Worm (Caenorhabditis elegans): ENCODE data around the gene pid-1.

The pid-1 gene

DNA sequence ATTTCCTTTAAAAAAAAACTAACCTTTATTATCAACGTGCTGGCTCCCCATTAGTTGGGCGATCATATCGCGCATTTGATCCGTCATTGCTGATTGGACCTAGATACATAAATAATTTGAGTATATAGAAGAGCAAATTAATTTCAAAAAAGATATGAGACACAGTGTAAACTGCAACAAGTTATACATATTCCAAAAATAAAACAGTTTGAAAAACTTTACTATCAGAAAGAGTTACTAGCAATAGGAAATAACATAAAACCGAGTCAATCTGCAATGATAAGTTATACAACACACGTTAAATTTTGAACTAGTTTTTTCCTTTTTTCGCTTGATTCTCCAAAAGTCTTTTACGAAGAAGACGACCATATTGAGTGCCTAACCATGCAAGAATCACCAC, 17.0 kb upstream of the pid-1 start, which contains the start of gene luc-7L:
TSS of gene luc-7L (minus strand) at position 101 of the 400 bp plus-strand sequence.
- no peak for TF ChIP-seq elt-2 (tag; optimal IDR thresholded peaks at IDR 0.05)
- no peak for TF ChIP-seq skn-1 (tag; optimal IDR thresholded peaks at IDR 0.05)
- TF ChIP-seq R02D3.7 (tag; optimal IDR thresholded peaks at IDR 0.05): no peak
- TF ChIP-seq hmg-11 (tag; optimal IDR thresholded peaks at IDR 0.05): no peak
- TF ChIP-seq sea-2 (GFP tag; optimal IDR thresholded peaks at IDR 0.05): no peak
- no peak for TF ChIP-seq nhr-237 (tag; optimal IDR thresholded peaks at IDR 0.05)
- TF ChIP-seq eor-1 (tag; optimal IDR thresholded peaks at IDR 0.05): no peak
- TF ChIP-seq pha-4 (tag; optimal IDR thresholded peaks at IDR 0.05): no peak
- TF ChIP-seq nhr-28 (tag; optimal IDR thresholded peaks at IDR 0.05): no peak
- TF ChIP-seq ceh-9 (tag; optimal IDR thresholded peaks at IDR 0.05): no peak

DNA sequence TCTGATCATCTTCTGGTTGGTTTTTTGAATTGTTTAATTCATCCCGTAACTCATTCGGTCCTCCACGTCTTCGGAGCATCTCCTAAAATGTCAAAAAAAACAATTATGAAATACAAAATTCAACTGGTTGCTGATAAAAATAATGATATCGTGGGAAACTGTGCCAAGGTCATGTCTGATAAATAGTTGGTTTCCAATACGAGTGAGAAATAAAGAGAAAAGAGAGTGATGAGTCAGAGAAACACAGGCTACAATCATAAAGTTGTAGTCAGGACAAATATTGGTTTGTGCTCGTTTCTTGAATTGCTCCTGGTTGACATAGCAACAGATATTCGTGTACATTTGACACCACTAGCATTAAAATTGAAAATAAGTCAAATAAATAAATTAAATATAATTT, 14.8 kb upstream of the pid-1 start, which contains the start of gene B0495.7:
TSS of gene B0495.7 (minus strand) at position 82 of the 400 bp plus-strand sequence.
- TF ChIP-seq nhr-23 (tag; optimal IDR thresholded peaks at IDR 0.05) (no peak), lin-39 (tag; optimal IDR thresholded peaks at IDR 0.05) (no peak), lin-15B (tag; optimal IDR thresholded peaks at IDR 0.05) (no peak), pqm-1 (tag; optimal IDR thresholded peaks at IDR 0.05) (peak; percentile 65), elt-2 (tag; optimal IDR thresholded peaks at IDR 0.05) (peak; percentile 69), pha-4 (tag; optimal IDR thresholded peaks at IDR 0.05) (peak; percentile 25), sea-2 (GFP tag; optimal IDR thresholded peaks at IDR 0.05) (no peak), nfya-1 (tag; optimal IDR thresholded peaks at IDR 0.05; ENCODE audit: insufficient read depth) (no peak), ZK546.5 (tag; optimal IDR thresholded peaks at IDR 0.05) (no peak), nhr-43 (tag; optimal IDR thresholded peaks at IDR 0.05; ENCODE audit: poor library complexity, severe bottlenecking) (no peak)

DNA sequence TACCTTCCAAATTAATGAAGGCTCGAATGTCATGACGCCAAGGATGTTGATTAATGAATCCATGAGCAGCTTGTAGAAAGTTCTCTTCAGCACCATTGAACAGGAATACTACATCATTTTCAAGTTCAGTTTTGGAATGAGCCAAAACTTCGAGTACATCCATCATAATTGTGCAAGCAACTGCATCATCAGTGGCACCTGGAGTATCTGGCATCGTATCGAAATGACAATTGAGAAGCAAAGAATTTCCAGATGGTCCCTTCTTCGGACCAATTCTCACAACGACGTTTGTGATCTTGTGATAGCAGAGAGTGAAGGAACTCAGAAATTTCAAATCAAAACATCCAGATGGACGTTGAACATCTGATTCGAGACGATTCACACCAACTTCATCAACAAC, 14.0 kb upstream of the pid-1 start:
- TF ChIP-seq lin-15B (tag; optimal IDR thresholded peaks at IDR 0.05): no peak
- no peak for TF ChIP-seq nhr-76 (tag; optimal IDR thresholded peaks at IDR 0.05)
- TF ChIP-seq nhr-12 (tag; optimal IDR thresholded peaks at IDR 0.05): no peak
- no peak for TF ChIP-seq ztf-11 (tag; optimal IDR thresholded peaks at IDR 0.05)
- TF ChIP-seq unc-39 (tag; optimal IDR thresholded peaks at IDR 0.05): no peak
- no peak for TF ChIP-seq unc-62 (GFP tag; optimal IDR thresholded peaks at IDR 0.05)
- no peak for TF ChIP-seq mml-1 (tag; optimal IDR thresholded peaks at IDR 0.05)
- TF ChIP-seq hmg-11 (tag; optimal IDR thresholded peaks at IDR 0.05): no peak
- TF ChIP-seq sea-2 (GFP tag; optimal IDR thresholded peaks at IDR 0.05): no peak

DNA sequence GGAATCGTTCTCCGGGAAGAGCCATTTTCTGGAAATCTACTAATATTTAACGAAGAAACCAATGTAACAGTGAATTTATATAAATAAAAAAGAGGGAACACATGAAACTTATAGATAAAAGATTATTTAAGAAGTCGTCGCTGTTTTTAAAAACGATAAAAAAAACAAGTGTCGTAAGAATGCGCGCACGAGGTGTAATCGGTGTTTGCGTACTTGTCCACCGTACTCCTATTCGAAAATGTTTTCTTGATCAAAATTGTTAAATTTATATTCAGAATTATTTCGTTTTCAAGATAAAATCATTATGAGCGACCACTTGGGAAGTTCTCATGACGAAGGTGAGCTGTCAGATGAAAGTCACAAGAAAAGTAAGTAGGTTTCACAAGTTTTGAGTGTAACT, 8.7 kb upstream of the pid-1 start, which contains the start of the genes moa-2 and cdk-11.1:
TSS of gene moa-2 (minus strand) at position 25 of the 400 bp plus-strand sequence.
TSS of gene cdk-11.1 (plus strand) at position 227 of the 400 bp plus-strand sequence.
- peak; percentile 49 for TF ChIP-seq nfya-1 (tag; optimal IDR thresholded peaks at IDR 0.05; ENCODE audit: insufficient read depth)
- TF ChIP-seq aly-2 (tag; optimal IDR thresholded peaks at IDR 0.05): no peak
- peak; percentile 22 for TF ChIP-seq elt-2 (tag; optimal IDR thresholded peaks at IDR 0.05)
- peak; percentile 56 for TF ChIP-seq pha-4 (tag; optimal IDR thresholded peaks at IDR 0.05)
- TF ChIP-seq mml-1 (tag; optimal IDR thresholded peaks at IDR 0.05): no peak

DNA sequence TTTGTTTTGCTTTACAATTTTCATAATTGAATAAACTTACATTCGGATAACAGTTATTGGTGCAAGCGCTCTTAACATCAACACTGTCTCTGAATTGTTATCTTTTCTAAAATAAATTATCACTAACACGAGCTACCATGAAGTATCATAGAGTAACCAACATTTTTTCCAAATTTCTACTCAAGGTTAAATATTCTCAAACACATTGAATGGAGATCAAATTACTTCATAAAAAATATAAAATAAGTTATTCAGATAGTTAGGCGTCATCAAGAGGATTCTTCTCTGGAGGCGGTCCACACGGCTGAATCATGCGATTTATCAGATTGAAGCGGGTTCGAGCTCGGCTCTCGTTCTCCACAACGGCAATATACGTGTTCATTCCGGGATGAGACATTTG, 8.1 kb upstream of the pid-1 start, which contains the start of gene B0495.5:
TSS of gene B0495.5 (minus strand) at position 101 of the 400 bp plus-strand sequence.
- TF ChIP-seq nhr-67 (tag; optimal IDR thresholded peaks at IDR 0.05) (no peak), nhr-43 (tag; optimal IDR thresholded peaks at IDR 0.05; ENCODE audit: poor library complexity, severe bottlenecking) (no peak), fkh-10 (GFP tag; optimal IDR thresholded peaks at IDR 0.05) (no peak), jun-1 (tag; optimal IDR thresholded peaks at IDR 0.05) (no peak), eor-1 (tag; optimal IDR thresholded peaks at IDR 0.05) (no peak), aly-2 (tag; optimal IDR thresholded peaks at IDR 0.05) (no peak), pqm-1 (tag; optimal IDR thresholded peaks at IDR 0.05) (no peak), lin-39 (tag; optimal IDR thresholded peaks at IDR 0.05) (no peak), nhr-23 (tag; optimal IDR thresholded peaks at IDR 0.05) (no peak), ZK546.5 (tag; optimal IDR thresholded peaks at IDR 0.05) (no peak), nhr-237 (tag; optimal IDR thresholded peaks at IDR 0.05) (no peak), R02D3.7 (tag; optimal IDR thresholded peaks at IDR 0.05) (no peak), pha-4 (tag; optimal IDR thresholded peaks at IDR 0.05) (no peak), ztf-11 (tag; optimal IDR thresholded peaks at IDR 0.05) (no peak), nhr-25 (tag; optimal IDR thresholded peaks at IDR 0.05) (no peak)

DNA sequence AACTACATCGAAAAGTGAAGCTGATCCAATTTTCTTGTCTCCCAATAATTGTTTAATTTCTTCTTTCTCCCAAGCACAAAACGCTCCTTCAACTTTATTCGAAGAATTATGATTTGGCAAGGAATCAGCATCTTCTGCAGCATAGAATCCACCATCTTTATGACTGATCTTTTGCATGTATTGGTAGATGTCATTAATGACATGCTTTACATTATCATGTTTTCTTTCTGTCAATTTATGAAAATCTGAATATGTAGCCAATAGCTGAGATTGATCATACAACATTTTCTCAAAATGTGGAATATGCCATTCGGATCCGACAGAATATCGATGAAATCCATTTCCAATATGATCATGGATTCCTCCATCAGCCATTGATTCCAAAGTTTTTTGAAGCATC, 6.8 kb upstream of the pid-1 start:
- TF ChIP-seq sea-2 (GFP tag; optimal IDR thresholded peaks at IDR 0.05): no peak
- TF ChIP-seq nhr-28 (tag; optimal IDR thresholded peaks at IDR 0.05): no peak

Measured in whole organism, L3 larva.